Worm (Caenorhabditis elegans): Measurements from ENCODE around the gene gst-2.

- TF ChIP-seq aly-2 (tag; optimal IDR thresholded peaks at IDR 0.05) (no peak), nhr-25 (tag; optimal IDR thresholded peaks at IDR 0.05) (no peak), ama-1 (optimal IDR thresholded peaks at IDR 0.05) (no peak), pqm-1 (tag; optimal IDR thresholded peaks at IDR 0.05) (no peak), nhr-23 (tag; optimal IDR thresholded peaks at IDR 0.05) (no peak), nhr-237 (tag; optimal IDR thresholded peaks at IDR 0.05) (no peak), elt-3 (tag; optimal IDR thresholded peaks at IDR 0.05) (no peak), mdl-1 (tag; optimal IDR thresholded peaks at IDR 0.05) (no peak), nhr-76 (tag; optimal IDR thresholded peaks at IDR 0.05) (no peak), nhr-77 (tag; optimal IDR thresholded peaks at IDR 0.05) (no peak), zag-1 (tag; optimal IDR thresholded peaks at IDR 0.05) (no peak), sea-2 (GFP tag; optimal IDR thresholded peaks at IDR 0.05) (no peak), nhr-12 (tag; optimal IDR thresholded peaks at IDR 0.05) (no peak)
These were observed 7.1 kb upstream of the gst-2 start, which contains the start of gene pigs-1 for ce11 chrIV:10148938-10149337.

All from whole organism, L3 larva.